Worm (Caenorhabditis elegans): ENCODE measurements around the gene cbp-3.
A peak's percentile ranks its signal among the peaks of the same experiment; 100 is the strongest.

Gene cbp-3

DNA sequence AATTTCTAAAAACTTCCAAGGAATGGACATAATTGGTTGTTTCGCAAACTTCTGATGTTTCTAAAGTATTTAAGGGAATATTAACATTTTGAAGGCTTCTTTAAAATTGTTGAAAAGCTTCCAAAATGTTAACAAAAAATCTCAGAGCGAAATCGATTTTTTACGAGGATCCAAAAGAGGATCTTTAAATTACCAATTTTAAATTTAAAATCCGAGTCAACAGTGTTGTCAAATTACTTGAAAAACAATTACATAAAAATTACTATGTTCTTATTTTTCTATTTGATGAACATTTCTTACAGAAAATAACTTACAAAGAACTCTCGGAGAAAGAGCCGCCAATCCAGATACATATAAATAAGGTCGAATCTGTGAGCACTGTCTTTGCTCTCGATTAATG is 36.8 kb upstream of the cbp-3 start, which contains the start of gene ZK757.10:
ZK757.10 (plus strand) TSS at position 301 of the 400 bp plus-strand sequence.
- TF ChIP-seq M03D4.4 (tag; optimal IDR thresholded peaks at IDR 0.05) (no peak), bed-3 (GFP tag; optimal IDR thresholded peaks at IDR 0.05) (no peak), unc-39 (tag; optimal IDR thresholded peaks at IDR 0.05) (no peak), hlh-1 (tag; optimal IDR thresholded peaks at IDR 0.05) (no peak), mls-2 (tag; optimal IDR thresholded peaks at IDR 0.05) (no peak), ces-1 (GFP tag; optimal IDR thresholded peaks at IDR 0.05) (no peak), ztf-11 (tag; optimal IDR thresholded peaks at IDR 0.05) (no peak), ham-2 (GFP tag; optimal IDR thresholded peaks at IDR 0.05) (no peak), ceh-83 (GFP tag; optimal IDR thresholded peaks at IDR 0.05) (no peak), nhr-12 (tag; optimal IDR thresholded peaks at IDR 0.05) (no peak), sptf-1 (tag; optimal IDR thresholded peaks at IDR 0.05) (no peak), zip-8 (tag; optimal IDR thresholded peaks at IDR 0.05) (no peak), nhr-237 (tag; optimal IDR thresholded peaks at IDR 0.05) (no peak), ceh-39 (tag; optimal IDR thresholded peaks at IDR 0.05) (no peak), nhr-2 (tag; optimal IDR thresholded peaks at IDR 0.05) (no peak), unc-62 (GFP tag; optimal IDR thresholded peaks at IDR 0.05) (no peak), cnd-1 (tag; optimal IDR thresholded peaks at IDR 0.05) (no peak), flh-1 (GFP tag; optimal IDR thresholded peaks at IDR 0.05) (no peak), lin-32 (GFP tag; optimal IDR thresholded peaks at IDR 0.05) (no peak), elt-3 (tag; optimal IDR thresholded peaks at IDR 0.05) (no peak)

DNA sequence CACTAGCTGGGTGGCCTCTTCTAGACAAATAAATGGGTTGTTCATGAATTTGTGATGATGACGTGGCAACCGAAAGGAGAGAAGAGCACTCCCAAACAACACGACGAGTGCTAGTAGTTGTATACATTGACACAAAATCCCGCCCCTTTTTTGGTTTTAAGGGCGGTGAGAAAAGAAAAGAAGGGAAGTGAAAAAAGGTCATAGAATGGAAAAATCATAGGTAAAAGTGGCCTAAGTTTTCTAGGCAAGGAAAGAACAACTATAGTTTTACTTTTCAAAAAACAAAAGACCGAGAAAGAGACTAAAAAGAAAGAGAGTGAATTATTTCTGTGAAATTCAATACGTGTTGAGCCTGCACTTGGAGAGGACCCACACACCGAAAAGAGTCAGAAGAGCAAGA is 35.0 kb upstream of the cbp-3 start, which contains the start of gene ZK757.2:
ZK757.2 (minus strand) TSS at position 101 of the 400 bp plus-strand sequence.
- TF ChIP-seq elt-3 (tag; optimal IDR thresholded peaks at IDR 0.05) = no peak

- TF ChIP-seq mab-5 (tag; optimal IDR thresholded peaks at IDR 0.05) (no peak), mls-2 (tag; optimal IDR thresholded peaks at IDR 0.05) (no peak), hlh-1 (tag; optimal IDR thresholded peaks at IDR 0.05) (peak; percentile 30)
Measured at ce11 chrIII:9885609-9886008, 28.2 kb upstream of the cbp-3 start.

DNA sequence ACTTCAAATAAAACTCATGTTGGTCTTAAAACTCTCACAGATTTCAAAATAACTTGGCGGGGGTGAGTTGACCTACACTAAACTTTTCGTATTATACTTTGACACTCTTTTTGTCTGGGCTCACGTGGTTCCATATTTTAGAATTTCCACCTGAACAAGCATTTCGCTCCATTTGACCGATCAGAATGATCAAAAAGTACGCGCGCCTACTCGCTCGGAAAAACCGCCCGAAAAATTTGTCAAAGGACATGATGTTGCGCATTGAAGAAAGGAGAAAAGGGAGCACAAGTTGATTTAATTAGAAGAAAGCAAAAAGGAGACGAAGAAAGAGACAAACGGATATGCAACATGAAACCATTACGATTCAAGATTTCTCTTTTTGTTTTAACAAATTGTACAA is 27.5 kb upstream of the cbp-3 start:
- TF ChIP-seq drap-1 (GFP tag; optimal IDR thresholded peaks at IDR 0.05) = no peak
- TF ChIP-seq zip-8 (tag; optimal IDR thresholded peaks at IDR 0.05) = no peak
- no peak for TF ChIP-seq lsy-2 (tag; optimal IDR thresholded peaks at IDR 0.05)
- no peak for TF ChIP-seq elt-1 (tag; optimal IDR thresholded peaks at IDR 0.05; ENCODE audit: borderline replicate concordance, insufficient read depth)
- no peak for TF ChIP-seq lin-32 (GFP tag; optimal IDR thresholded peaks at IDR 0.05)
- TF ChIP-seq bed-3 (GFP tag; optimal IDR thresholded peaks at IDR 0.05) = no peak
- TF ChIP-seq pha-4 (tag; optimal IDR thresholded peaks at IDR 0.05) = no peak

DNA sequence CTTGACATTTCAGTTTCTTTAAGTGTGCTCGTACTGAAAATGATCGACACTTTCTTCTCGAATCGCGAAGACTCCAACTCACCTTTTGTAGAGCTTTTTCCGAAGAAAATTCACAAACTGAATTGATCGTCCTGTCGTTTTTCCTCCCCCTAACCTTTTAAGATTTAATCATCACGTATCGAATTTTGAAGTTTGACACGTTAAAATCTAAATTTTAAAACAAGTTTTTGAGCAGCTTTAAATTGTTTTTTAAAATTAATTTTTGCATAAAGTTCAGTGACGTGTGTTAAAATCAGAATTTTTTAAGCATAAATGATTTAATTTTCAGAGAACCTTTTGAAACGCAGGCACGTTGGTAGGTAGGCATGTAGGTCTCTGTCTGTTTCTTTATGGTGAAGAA is 22.5 kb upstream of the cbp-3 start, which contains the start of gene alg-4:
alg-4 (minus strand) TSS at position 101 of the 400 bp plus-strand sequence.
- TF ChIP-seq unc-62 (GFP tag; optimal IDR thresholded peaks at IDR 0.05) (no peak), nhr-12 (tag; optimal IDR thresholded peaks at IDR 0.05) (no peak), unc-39 (tag; optimal IDR thresholded peaks at IDR 0.05) (no peak), mab-5 (tag; optimal IDR thresholded peaks at IDR 0.05) (no peak), cnd-1 (tag; optimal IDR thresholded peaks at IDR 0.05) (no peak), nhr-28 (tag; optimal IDR thresholded peaks at IDR 0.05) (no peak), sptf-1 (tag; optimal IDR thresholded peaks at IDR 0.05) (no peak), mls-2 (tag; optimal IDR thresholded peaks at IDR 0.05) (no peak), ceh-83 (GFP tag; optimal IDR thresholded peaks at IDR 0.05) (no peak), hlh-1 (tag; optimal IDR thresholded peaks at IDR 0.05) (no peak)

- TF ChIP-seq elt-1 (tag; optimal IDR thresholded peaks at IDR 0.05; ENCODE audit: borderline replicate concordance, insufficient read depth) (no peak), mep-1 (tag; optimal IDR thresholded peaks at IDR 0.05) (no peak), cnd-1 (tag; optimal IDR thresholded peaks at IDR 0.05) (no peak), zip-8 (tag; optimal IDR thresholded peaks at IDR 0.05) (peak; percentile 66), pha-4 (tag; optimal IDR thresholded peaks at IDR 0.05) (no peak), lin-32 (GFP tag; optimal IDR thresholded peaks at IDR 0.05) (no peak)
Measured at ce11 chrIII:9892855-9893254, 20.9 kb upstream of the cbp-3 start, which contains the start of gene mam-7. mam-7 (plus strand) TSS chrIII:9893155.

ce11 chrIII:9899720-9900119 is 14.1 kb upstream of the cbp-3 start:
- TF ChIP-seq bed-3 (GFP tag; optimal IDR thresholded peaks at IDR 0.05) = no peak
- no peak for TF ChIP-seq snpc-4 (tag; optimal IDR thresholded peaks at IDR 0.05)
- no peak for TF ChIP-seq drap-1 (GFP tag; optimal IDR thresholded peaks at IDR 0.05)
- TF ChIP-seq cnd-1 (tag; optimal IDR thresholded peaks at IDR 0.05) = no peak
- TF ChIP-seq nhr-2 (tag; optimal IDR thresholded peaks at IDR 0.05) = no peak
- no peak for TF ChIP-seq elt-3 (tag; optimal IDR thresholded peaks at IDR 0.05)
- no peak for TF ChIP-seq unc-120 (tag; optimal IDR thresholded peaks at IDR 0.05; ENCODE audit: poor library complexity, severe bottlenecking)
